Worm (Caenorhabditis elegans) whole organism, L4/young adult: ENCODE measurements around the gene Y39G8B.5.

ENCODE experiments used
- W03F9.2 ChIP-seq: fragments of 150-350 bp; optimal IDR thresholded peaks from 2 replicates; lab custom pipeline; 2014; ENCODE audit warnings: missing biosample characterization, missing genetic modification characterization
- him-1 ChIP-seq: sonication (generic microtip); optimal IDR thresholded peaks from 2 replicates; lab custom pipeline; 2016; ENCODE audit warnings: missing genotype, missing genetic modification reagents, missing genetic modification characterization, missing compliant biosample characterization

ce11 chrII:13957437-13957836 is 34.2 kb downstream of the Y39G8B.5 start, which contains the start of gene zip-3:
- TF ChIP-seq W03F9.2 (no peak), him-1 (tag; lab: Kevin White, UChicago) (no peak)
